Worm (Caenorhabditis elegans) whole organism, dauer: ENCODE measurements around the gene vdac-1.

Source experiments
- unc-62 ChIP-seq: sonication (generic microtip); optimal IDR thresholded peaks from 2 replicates; lab custom pipeline; 2017; ENCODE audit warnings: missing biosample characterization, missing genetic modification reagents, missing genetic modification characterization

The vdac-1 gene

ce11 chrIV:7507841-7508509, at the start of gene vdac-1, which contains the start of gene R05G6.5:
TSS of gene vdac-1 (minus strand) at chrIV:7507891.
TSS of gene R05G6.5 (plus strand) at chrIV:7508367.
- no peak for TF ChIP-seq unc-62 (GFP tag; lab: Kevin White, UChicago)

ce11 chrIV:7556265-7556866, 48.7 kb upstream of the vdac-1 start, which contains the start of the genes F49E8.7, F49E8.8 and nprl-2:
TSS of gene F49E8.7 (minus strand) at chrIV:7556365.
TSS of gene F49E8.8 (plus strand) at chrIV:7556637.
TSS of gene nprl-2 (plus strand) at chrIV:7556816.
- TF ChIP-seq unc-62 (GFP tag; lab: Kevin White, UChicago), result no peak

- TF ChIP-seq unc-62 (GFP tag; lab: Kevin White, UChicago), result no peak
Measured at ce11 chrIV:7554351-7554750, 46.7 kb upstream of the vdac-1 start, which contains the start of gene F49E8.6. TSS of gene F49E8.6 (minus strand) at chrIV:7554667.

ce11 chrIV:7552958-7553553, 45.4 kb upstream of the vdac-1 start, which contains the start of gene dif-1:
TSS of gene dif-1 (minus strand) at chrIV:7553008.
- TF ChIP-seq unc-62 (GFP tag; lab: Kevin White, UChicago), result no peak

- no peak for TF ChIP-seq unc-62 (GFP tag; lab: Kevin White, UChicago)
Measured at ce11 chrIV:7552100-7552499, 44.4 kb upstream of the vdac-1 start.

- no peak for TF ChIP-seq unc-62 (GFP tag; lab: Kevin White, UChicago)
Measured at ce11 chrIV:7551254-7551653, 43.6 kb upstream of the vdac-1 start.

ce11 chrIV:7550445-7550844, 42.8 kb upstream of the vdac-1 start, which contains the start of gene pam-1:
TSS of gene pam-1 (minus strand) at chrIV:7550812.
- no peak for TF ChIP-seq unc-62 (GFP tag; lab: Kevin White, UChicago)

ce11 chrIV:7549844-7550243, 42.2 kb upstream of the vdac-1 start:
- TF ChIP-seq unc-62 (GFP tag; lab: Kevin White, UChicago), result no peak

ce11 chrIV:7547843-7548578, 40.3 kb upstream of the vdac-1 start, which contains the start of the genes cdd-2 and oef-1:
TSS of gene cdd-2 (minus strand) at chrIV:7547893.
TSS of gene oef-1 (plus strand) at chrIV:7548417.
- no peak for TF ChIP-seq unc-62 (GFP tag; lab: Kevin White, UChicago)

- TF ChIP-seq unc-62 (GFP tag; lab: Kevin White, UChicago), result no peak
Measured at ce11 chrIV:7543662-7544061, 36.0 kb upstream of the vdac-1 start.

ce11 chrIV:7542485-7543001, 34.9 kb upstream of the vdac-1 start, which contains the start of gene R05G6.10:
TSS of gene R05G6.10 (minus strand) at chrIV:7542535.
- no peak for TF ChIP-seq unc-62 (GFP tag; lab: Kevin White, UChicago)

ce11 chrIV:7532360-7532759, 24.7 kb upstream of the vdac-1 start, which contains the start of gene R05G6.1:
TSS of gene R05G6.1 (plus strand) at chrIV:7532660.
- no peak for TF ChIP-seq unc-62 (GFP tag; lab: Kevin White, UChicago)

- TF ChIP-seq unc-62 (GFP tag; lab: Kevin White, UChicago), result no peak
Measured at ce11 chrIV:7530226-7531070, 22.8 kb upstream of the vdac-1 start.

- no peak for TF ChIP-seq unc-62 (GFP tag; lab: Kevin White, UChicago)
Measured at ce11 chrIV:7523744-7524143, 16.1 kb upstream of the vdac-1 start.
